Worm (Caenorhabditis elegans): Measurements from ENCODE around the gene nhr-37.

DNA sequence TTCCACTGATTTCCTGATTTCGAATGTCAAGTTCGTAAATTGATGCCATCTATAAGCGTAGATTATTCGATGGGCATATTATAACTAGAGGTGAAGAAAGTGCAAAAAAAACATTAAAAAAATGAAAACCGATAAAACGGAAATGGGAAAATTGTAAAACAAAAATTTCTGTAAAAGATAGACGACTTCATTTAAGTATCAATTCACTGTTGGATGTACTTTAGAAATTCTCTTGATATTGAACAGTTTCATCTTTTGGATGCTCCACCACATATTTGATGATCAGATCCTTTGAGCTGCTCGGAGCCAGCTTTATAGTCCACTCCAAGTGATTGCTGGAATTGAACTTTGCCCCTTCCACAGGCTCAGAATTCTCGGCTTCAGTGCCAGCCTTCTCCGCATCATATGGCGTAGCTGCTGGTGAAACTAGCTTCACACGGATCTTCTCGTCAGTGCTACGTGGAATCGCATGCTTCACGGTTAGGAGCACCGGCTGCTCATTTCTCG, 19.4 kb upstream of the nhr-37 start, which contains the start of gene ZK1055.6:
- TF ChIP-seq lin-39 (tag; optimal IDR thresholded peaks at IDR 0.05) (no peak), nhr-25 (tag; optimal IDR thresholded peaks at IDR 0.05; ENCODE audit: borderline replicate concordance, insufficient read depth) (no peak), ZK337.2 (GFP tag; IDR thresholded peaks at IDR 0.05) (no peak), fkh-10 (GFP tag; optimal IDR thresholded peaks at IDR 0.05) (no peak), nhr-77 (tag; optimal IDR thresholded peaks at IDR 0.05) (no peak), nhr-28 (tag; optimal IDR thresholded peaks at IDR 0.05) (no peak), F49E8.2 (tag; optimal IDR thresholded peaks at IDR 0.05; ENCODE audit: borderline replicate concordance) (no peak), tra-1 (GFP tag; IDR thresholded peaks at IDR 0.05) (no peak), T20F7.1 (GFP tag; optimal IDR thresholded peaks at IDR 0.05) (no peak), zag-1 (tag; optimal IDR thresholded peaks at IDR 0.05) (no peak), hlh-11 (tag; optimal IDR thresholded peaks at IDR 0.05) (no peak)

Measured in whole organism, L4 larva.